Fruit fly (Drosophila melanogaster) whole organism, wandering third instar larva: ENCODE results near the gene CG42458.

Experiments used
- Abd-B ChIP-seq: fragments of >200 bp; optimal IDR thresholded peaks from 2 replicates; lab custom pipeline; 2017; ENCODE audit warnings: missing biosample characterization, missing genetic modification characterization
- Mio ChIP-seq: sonication (Bioruptor generic); optimal IDR thresholded peaks from 2 replicates; lab custom pipeline; 2016; ENCODE audit warnings: missing biosample characterization, missing genetic modification characterization

DNA sequence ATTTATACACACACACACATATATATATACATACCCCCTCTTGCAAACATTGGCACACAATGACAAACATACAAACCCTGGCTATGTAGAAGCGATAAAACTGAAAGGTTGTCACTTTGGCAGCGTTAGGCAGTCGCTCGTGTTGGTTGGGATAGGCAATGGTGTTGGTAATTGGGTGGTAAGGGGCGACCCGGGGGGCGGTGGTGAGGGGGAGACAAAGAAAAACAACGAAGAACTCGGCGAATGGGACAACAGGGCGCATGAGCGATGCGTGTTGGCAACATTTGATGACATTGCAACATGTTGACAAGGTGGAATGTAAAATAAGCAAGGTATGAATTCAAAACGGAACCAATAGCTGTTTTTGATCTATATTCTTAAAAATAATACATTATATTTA, 1.0 kb upstream of the CG42458 start:
- TF ChIP-seq Mio (GFP tag; lab: Kevin White, UChicago): no peak
- TF ChIP-seq Abd-B (GFP tag; lab: Kevin White, UChicago): no peak
